Worm (Caenorhabditis elegans) whole organism, early embryonic: ENCODE data around the gene Y46G5A.34.

Source experiments
- F13C5.2 ChIP-seq: sonication (generic microtip); optimal IDR thresholded peaks from 2 replicates; lab custom pipeline; 2017; ENCODE audit warnings: mild to moderate bottlenecking, missing genetic modification characterization, inconsistent platforms, missing compliant biosample characterization
- aly-1 ChIP-seq: sonication (generic microtip); optimal IDR thresholded peaks from 2 replicates; lab custom pipeline; 2016; ENCODE audit warnings: missing genetic modification characterization, missing compliant biosample characterization
- pes-1 ChIP-seq: fragments of 200-800 bp; sonication (Bioruptor generic); IDR thresholded peaks from 2 replicates; pipeline ENCODE4 v1.3.6; 2022; ENCODE audit warnings: missing genetic modification reagents, missing genetic modification characterization, missing compliant biosample characterization
- scrt-1 ChIP-seq: fragments of 200-800 bp; sonication (Bioruptor generic); IDR thresholded peaks from 2 replicates; pipeline ENCODE4 v1.3.6; 2022; ENCODE audit warnings: missing genetic modification characterization, missing compliant biosample characterization

- TF ChIP-seq F13C5.2 (tag; lab: Kevin White, UChicago): no peak
- TF ChIP-seq scrt-1 (GFP tag; lab: Robert Waterston, UW): no peak
- no peak for TF ChIP-seq aly-1 (tag; lab: Kevin White, UChicago)
- TF ChIP-seq pes-1: no peak
Measured at ce11 chrII:12728608-12729007, 47.9 kb upstream of the Y46G5A.34 start.
